Fruit fly (Drosophila melanogaster) whole organism, wandering third instar larva: Measurements from ENCODE around the gene CG4594.

Source experiments
- CrebA ChIP-seq: fragments of 200-800 bp; sonication (Bioruptor generic); optimal IDR thresholded peaks from 2 replicates; lab custom pipeline; 2016; ENCODE audit warnings: missing biosample characterization, mild to moderate bottlenecking, missing genetic modification characterization, borderline replicate concordance
- Dif ChIP-seq: fragments of 200-275, 200-300 bp; sonication (Bioruptor generic); optimal IDR thresholded peaks from 2 replicates; lab custom pipeline; 2018; ENCODE audit warnings: missing biosample characterization, missing genetic modification characterization; ENCODE audit not compliant: partially characterized antibody
- Hr78 ChIP-seq: fragments of >200 bp; optimal IDR thresholded peaks from 2 replicates; lab custom pipeline; 2017; ENCODE audit warnings: missing biosample characterization, missing genetic modification characterization
- Jra ChIP-seq: sonication (Bioruptor generic); optimal IDR thresholded peaks from 2 replicates; lab custom pipeline; 2016; ENCODE audit warnings: missing biosample characterization, missing genetic modification characterization
- Myc ChIP-seq: fragments of >200 bp; optimal IDR thresholded peaks from 2 replicates; lab custom pipeline; 2017
- br ChIP-seq: fragments of 200-800 bp; sonication (Bioruptor generic); optimal IDR thresholded peaks from 2 replicates; lab custom pipeline; 2016; ENCODE audit warnings: missing biosample characterization, missing genetic modification characterization
- dl ChIP-seq, 2 experiments: fragments of 175-275, 200-275 bp in 1 of 2; fragments of 200-275 bp in 1 of 2; sonication (Bioruptor generic); optimal IDR thresholded peaks; lab custom pipeline; 2018; ENCODE audit warnings: mild to moderate bottlenecking in 2 of 2, missing biosample characterization in 2 of 2, missing genetic modification characterization in 2 of 2, moderate library complexity in 2 of 2; ENCODE audit not compliant: partially characterized antibody in 2 of 2, insufficient read depth in 1 of 2
- dmrt93B ChIP-seq: fragments of 200-800 bp; sonication (Bioruptor generic); optimal IDR thresholded peaks from 2 replicates; lab custom pipeline; 2018; ENCODE audit warnings: missing biosample characterization, mild to moderate bottlenecking, missing genetic modification characterization
- fru ChIP-seq: fragments of 200-800 bp; sonication (Bioruptor generic); optimal IDR thresholded peaks from 3 replicates; lab custom pipeline; 2016; ENCODE audit warnings: missing biosample characterization, mild to moderate bottlenecking, missing genetic modification characterization
- h ChIP-seq: fragments of 200-800 bp; sonication (Bioruptor generic); optimal IDR thresholded peaks from 3 replicates; lab custom pipeline; 2016; ENCODE audit warnings: missing biosample characterization, mild to moderate bottlenecking, missing genetic modification characterization
- lola ChIP-seq: fragments of >200 bp; optimal IDR thresholded peaks from 2 replicates; lab custom pipeline; 2017; ENCODE audit warnings: missing biosample characterization, missing genetic modification characterization
- psq ChIP-seq: fragments of 200-800 bp; sonication (Bioruptor generic); optimal IDR thresholded peaks from 3 replicates; lab custom pipeline; 2017; ENCODE audit warnings: missing biosample characterization, mild to moderate bottlenecking, missing genetic modification characterization, moderate library complexity

DNA sequence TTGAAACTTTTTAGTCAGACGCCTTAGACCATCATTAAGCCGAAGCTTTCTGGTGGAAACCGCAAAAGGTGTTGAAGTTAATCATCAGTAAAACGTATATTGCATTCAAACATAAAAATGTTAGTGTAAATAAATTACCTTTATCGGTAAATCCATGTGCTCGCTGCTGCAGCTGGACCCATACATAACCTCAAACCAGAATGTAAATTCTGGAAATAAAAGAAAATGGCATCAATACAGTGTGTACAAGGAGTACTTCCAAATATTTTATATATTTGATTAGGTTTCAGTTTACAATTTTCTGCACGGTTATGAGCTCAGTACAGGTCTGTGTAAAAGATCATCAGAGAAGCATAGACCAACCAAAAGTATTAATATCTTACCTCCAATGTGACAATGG lies 25.8 kb upstream of the CG4594 start:
- no peak for TF ChIP-seq br (GFP tag; lab: Kevin White, UChicago)
- no peak for TF ChIP-seq dl (GFP tag; optimal IDR thresholded peaks at IDR 0.05; lab: Kevin White, UChicago; ENCODE audit: insufficient read depth in 1 of 2, partially characterized antibody in 2 of 2)
- no peak for TF ChIP-seq dmrt93B
- no peak for TF ChIP-seq fru (GFP tag; lab: Kevin White, UChicago)
- TF ChIP-seq h: no peak
- no peak for TF ChIP-seq Dif (GFP tag; lab: Kevin White, UChicago)
- no peak for TF ChIP-seq psq
- no peak for TF ChIP-seq Myc
- TF ChIP-seq Jra (GFP tag; lab: Kevin White, UChicago): no peak
- no peak for TF ChIP-seq CrebA
- no peak for TF ChIP-seq lola (GFP tag; lab: Kevin White, UChicago)
- TF ChIP-seq Hr78: no peak
